Fruit fly (Drosophila melanogaster) whole organism, wandering third instar larva: ENCODE data around the gene Ttc19.

ENCODE experiments used
- Abd-B ChIP-seq: fragments of >200 bp; optimal IDR thresholded peaks from 2 replicates; lab custom pipeline; 2017; ENCODE audit warnings: missing biosample characterization, missing genetic modification characterization
- CG32264 ChIP-seq: fragments of 200-800 bp; sonication (Bioruptor generic); optimal IDR thresholded peaks from 2 replicates; lab custom pipeline; 2016; ENCODE audit warnings: missing biosample characterization, missing genetic modification characterization
- CG9705 ChIP-seq: fragments of 200-800 bp; sonication (Bioruptor generic); optimal IDR thresholded peaks from 2 replicates; lab custom pipeline; 2018; ENCODE audit warnings: missing biosample characterization, mild to moderate bottlenecking, missing genetic modification characterization
- CrebA ChIP-seq: fragments of 200-800 bp; sonication (Bioruptor generic); optimal IDR thresholded peaks from 2 replicates; lab custom pipeline; 2016; ENCODE audit warnings: missing biosample characterization, mild to moderate bottlenecking, missing genetic modification characterization, borderline replicate concordance
- Dfd ChIP-seq: fragments of >200 bp; optimal IDR thresholded peaks from 2 replicates; lab custom pipeline; 2017; ENCODE audit warnings: missing biosample characterization, missing genetic modification characterization
- Dif ChIP-seq: fragments of 200-275, 200-300 bp; sonication (Bioruptor generic); optimal IDR thresholded peaks from 2 replicates; lab custom pipeline; 2018; ENCODE audit warnings: missing biosample characterization, missing genetic modification characterization; ENCODE audit not compliant: partially characterized antibody
- GATAd ChIP-seq: sonication (Bioruptor generic); optimal IDR thresholded peaks from 2 replicates; lab custom pipeline; 2016; ENCODE audit warnings: missing biosample characterization, missing genetic modification characterization
- HLH106 ChIP-seq: fragments of 200-800 bp; optimal IDR thresholded peaks from 3 replicates; lab custom pipeline; 2019; ENCODE audit warnings: missing biosample characterization, mild to moderate bottlenecking, missing genetic modification characterization, moderate library complexity
- Hnf4 ChIP-seq: fragments of 200-800 bp; sonication (Bioruptor generic); optimal IDR thresholded peaks from 2 replicates; lab custom pipeline; 2016; ENCODE audit warnings: missing biosample characterization, mild to moderate bottlenecking, missing genetic modification characterization
- Hr78 ChIP-seq: fragments of >200 bp; optimal IDR thresholded peaks from 2 replicates; lab custom pipeline; 2017; ENCODE audit warnings: missing biosample characterization, missing genetic modification characterization
- Hr83 ChIP-seq: fragments of 200-300 bp; sonication (Bioruptor generic); optimal IDR thresholded peaks from 2 replicates; lab custom pipeline; 2016; ENCODE audit warnings: missing biosample characterization, mild to moderate bottlenecking, missing genetic modification characterization, moderate library complexity; ENCODE audit not compliant: poor library complexity, severe bottlenecking
- Jra ChIP-seq: sonication (Bioruptor generic); optimal IDR thresholded peaks from 2 replicates; lab custom pipeline; 2016; ENCODE audit warnings: missing biosample characterization, missing genetic modification characterization
- Mio ChIP-seq: sonication (Bioruptor generic); optimal IDR thresholded peaks from 2 replicates; lab custom pipeline; 2016; ENCODE audit warnings: missing biosample characterization, missing genetic modification characterization
- Myc ChIP-seq: fragments of >200 bp; optimal IDR thresholded peaks from 2 replicates; lab custom pipeline; 2017
- N ChIP-seq: fragments of >200 bp; optimal IDR thresholded peaks from 2 replicates; lab custom pipeline; 2018; ENCODE audit warnings: missing biosample characterization, missing external identifiers, missing genetic modification characterization
- OdsH ChIP-seq: fragments of 200-800 bp; sonication (Bioruptor generic); optimal IDR thresholded peaks from 2 replicates; lab custom pipeline; 2016; ENCODE audit warnings: missing biosample characterization, mild to moderate bottlenecking, missing genetic modification characterization
- Rel ChIP-seq, 2 experiments: fragments of 200-800 bp; sonication (Bioruptor generic) in 1 of 2; optimal IDR thresholded peaks; 2 replicates in 1 of 2; 3 replicates in 1 of 2; lab custom pipeline; 2016 to 2019; ENCODE audit warnings: mild to moderate bottlenecking in 2 of 2, missing biosample characterization in 2 of 2, missing genetic modification characterization in 2 of 2, moderate library complexity in 1 of 2
- Sp1 ChIP-seq: fragments of 200-800 bp; sonication (Bioruptor generic); optimal IDR thresholded peaks from 3 replicates; lab custom pipeline; 2019; ENCODE audit warnings: missing biosample characterization, mild to moderate bottlenecking, missing genetic modification characterization, moderate library complexity
- Vsx2 ChIP-seq: fragments of 200-300, 225-300 bp; sonication (Bioruptor generic); optimal IDR thresholded peaks from 2 replicates; lab custom pipeline; 2018; ENCODE audit warnings: missing biosample characterization, missing genetic modification characterization; ENCODE audit not compliant: partially characterized antibody
- br ChIP-seq: fragments of 200-800 bp; sonication (Bioruptor generic); optimal IDR thresholded peaks from 2 replicates; lab custom pipeline; 2016; ENCODE audit warnings: missing biosample characterization, missing genetic modification characterization
- brk ChIP-seq: fragments of 200-800 bp; sonication (Bioruptor generic); optimal IDR thresholded peaks from 2 replicates; lab custom pipeline; 2016; ENCODE audit warnings: missing biosample characterization, mild to moderate bottlenecking, missing genetic modification characterization
- dl ChIP-seq, 2 experiments: fragments of 175-275, 200-275 bp in 1 of 2; fragments of 200-275 bp in 1 of 2; sonication (Bioruptor generic); optimal IDR thresholded peaks; lab custom pipeline; 2018; ENCODE audit warnings: mild to moderate bottlenecking in 2 of 2, missing biosample characterization in 2 of 2, missing genetic modification characterization in 2 of 2, moderate library complexity in 2 of 2; ENCODE audit not compliant: partially characterized antibody in 2 of 2, insufficient read depth in 1 of 2
- dmrt93B ChIP-seq: fragments of 200-800 bp; sonication (Bioruptor generic); optimal IDR thresholded peaks from 2 replicates; lab custom pipeline; 2018; ENCODE audit warnings: missing biosample characterization, mild to moderate bottlenecking, missing genetic modification characterization
- dsf ChIP-seq: sonication (Bioruptor generic); optimal IDR thresholded peaks from 2 replicates; lab custom pipeline; 2016; ENCODE audit warnings: missing biosample characterization, missing genetic modification characterization, borderline replicate concordance
- ey ChIP-seq: fragments of 200-800 bp; sonication (Bioruptor generic); optimal IDR thresholded peaks from 2 replicates; lab custom pipeline; 2016; ENCODE audit warnings: missing biosample characterization, missing genetic modification characterization
- foxo ChIP-seq, 2 experiments: fragments of 200-800 bp; sonication (Bioruptor generic); optimal IDR thresholded peaks; 2 replicates in 1 of 2; 3 replicates in 1 of 2; lab custom pipeline; 2016 to 2017; ENCODE audit warnings: missing biosample characterization in 2 of 2, missing genetic modification characterization in 2 of 2
- fru ChIP-seq: fragments of 200-800 bp; sonication (Bioruptor generic); optimal IDR thresholded peaks from 3 replicates; lab custom pipeline; 2016; ENCODE audit warnings: missing biosample characterization, mild to moderate bottlenecking, missing genetic modification characterization
- h ChIP-seq: fragments of 200-800 bp; sonication (Bioruptor generic); optimal IDR thresholded peaks from 3 replicates; lab custom pipeline; 2016; ENCODE audit warnings: missing biosample characterization, mild to moderate bottlenecking, missing genetic modification characterization
- jim ChIP-seq: fragments of 175-275, 200-325 bp; sonication (Bioruptor generic); optimal IDR thresholded peaks from 2 replicates; lab custom pipeline; 2016; ENCODE audit warnings: missing biosample characterization, mild to moderate bottlenecking, missing genetic modification characterization
- lola ChIP-seq: fragments of >200 bp; optimal IDR thresholded peaks from 2 replicates; lab custom pipeline; 2017; ENCODE audit warnings: missing biosample characterization, missing genetic modification characterization
- pan ChIP-seq: fragments of >200 bp; optimal IDR thresholded peaks from 2 replicates; lab custom pipeline; 2017
- psq ChIP-seq: fragments of 200-800 bp; sonication (Bioruptor generic); optimal IDR thresholded peaks from 3 replicates; lab custom pipeline; 2017; ENCODE audit warnings: missing biosample characterization, mild to moderate bottlenecking, missing genetic modification characterization, moderate library complexity
- rgr ChIP-seq: fragments of 200-800 bp; sonication (Bioruptor generic); optimal IDR thresholded peaks from 3 replicates; lab custom pipeline; 2016; ENCODE audit warnings: missing biosample characterization, mild to moderate bottlenecking, missing genetic modification characterization
- sage ChIP-seq: fragments of 200-800 bp; sonication (Bioruptor generic); optimal IDR thresholded peaks from 2 replicates; lab custom pipeline; 2016; ENCODE audit warnings: missing biosample characterization, mild to moderate bottlenecking, missing genetic modification characterization
- sv ChIP-seq: fragments of 200-800 bp; sonication (Bioruptor generic); optimal IDR thresholded peaks from 3 replicates; lab custom pipeline; 2016; ENCODE audit warnings: missing biosample characterization, missing genetic modification characterization
- tai ChIP-seq: sonication (Bioruptor generic); optimal IDR thresholded peaks from 2 replicates; lab custom pipeline; 2016; ENCODE audit warnings: missing biosample characterization, missing genetic modification characterization
- usp ChIP-seq: fragments of >200 bp; optimal IDR thresholded peaks from 2 replicates; lab custom pipeline; 2017; ENCODE audit warnings: missing biosample characterization, missing genetic modification characterization
- woc ChIP-seq: sonication (Bioruptor generic); optimal IDR thresholded peaks from 2 replicates; lab custom pipeline; 2016; ENCODE audit warnings: missing biosample characterization, mild to moderate bottlenecking, missing genetic modification characterization

Gene Ttc19

dm6 chr2L:19010037-19010436, 34.9 kb downstream of the Ttc19 start:
- TF ChIP-seq sage (no peak), Dfd (no peak)
- TF ChIP-seq, all 38 proteins: peak for 0

dm6 chr2L:19009130-19009529, 35.8 kb downstream of the Ttc19 start, which contains the start of gene RpL30:
Gene RpL30, minus strand, starts transcription at chr2L:19009306.
- no peak for TF ChIP-seq CrebA (GFP tag; lab: Kevin White, UChicago)
- peak; percentile 46 to 79 for TF ChIP-seq foxo (GFP tag; optimal IDR thresholded peaks at IDR 0.05; lab: Kevin White, UChicago)
- peak; percentile 81 for TF ChIP-seq Hnf4 (GFP tag; lab: Kevin White, UChicago)
- TF ChIP-seq jim (GFP tag; lab: Kevin White, UChicago): no peak
- peak; percentile 71 for TF ChIP-seq Mio (GFP tag; lab: Kevin White, UChicago)
- peak; percentile 94 for TF ChIP-seq rgr (GFP tag; lab: Kevin White, UChicago)
- TF ChIP-seq Abd-B (GFP tag; lab: Kevin White, UChicago): no peak
- peak; percentile 92 for TF ChIP-seq Sp1 (GFP tag; lab: Kevin White, UChicago)
- no peak for TF ChIP-seq GATAd (GFP tag; lab: Kevin White, UChicago)
- TF ChIP-seq HLH106 (tag; lab: Kevin White, UChicago): peak; percentile 78
- TF ChIP-seq usp (GFP tag; lab: Kevin White, UChicago): no peak
- no peak for TF ChIP-seq N (GFP tag; lab: Kevin White, UChicago)
- no peak for TF ChIP-seq brk
- peak; percentile 87 for TF ChIP-seq CG9705
- peak; percentile 56 for TF ChIP-seq psq
- no peak for TF ChIP-seq Hr78 (GFP tag; lab: Kevin White, UChicago)
- no peak for TF ChIP-seq Rel (GFP tag; optimal IDR thresholded peaks at IDR 0.05; lab: Kevin White, UChicago)
- TF ChIP-seq Rel (tag; optimal IDR thresholded peaks at IDR 0.05; lab: Kevin White, UChicago): peak; percentile 78
- TF ChIP-seq Dif: peak; percentile 49
- TF ChIP-seq Jra (GFP tag; lab: Kevin White, UChicago): peak; percentile 71
- TF ChIP-seq woc (GFP tag; lab: Kevin White, UChicago): peak; percentile 51
- peak; percentile 90 for TF ChIP-seq h
- peak; percentile 54 for TF ChIP-seq ey
- no peak for TF ChIP-seq Dfd
- TF ChIP-seq dsf (GFP tag; lab: Kevin White, UChicago): peak; percentile 22
- peak; percentile 68 for TF ChIP-seq CG32264
- peak; percentile 97 for TF ChIP-seq Myc
- TF ChIP-seq sv (GFP tag; lab: Kevin White, UChicago): peak; percentile 88
- peak; percentile 81 for TF ChIP-seq fru (GFP tag; lab: Kevin White, UChicago)
- TF ChIP-seq sage: peak; percentile 33
- TF ChIP-seq dmrt93B (GFP tag; lab: Kevin White, UChicago): peak; percentile 87
- peak; percentile 90 for TF ChIP-seq br (GFP tag; lab: Kevin White, UChicago)
- peak; percentile 82 for TF ChIP-seq OdsH (GFP tag; lab: Kevin White, UChicago)
- no peak for TF ChIP-seq pan (lab: Kevin White, UChicago)
- TF ChIP-seq Hr83 (GFP tag; lab: Kevin White, UChicago): peak; percentile 85
- TF ChIP-seq, all 38 proteins: peak for 24

DNA sequence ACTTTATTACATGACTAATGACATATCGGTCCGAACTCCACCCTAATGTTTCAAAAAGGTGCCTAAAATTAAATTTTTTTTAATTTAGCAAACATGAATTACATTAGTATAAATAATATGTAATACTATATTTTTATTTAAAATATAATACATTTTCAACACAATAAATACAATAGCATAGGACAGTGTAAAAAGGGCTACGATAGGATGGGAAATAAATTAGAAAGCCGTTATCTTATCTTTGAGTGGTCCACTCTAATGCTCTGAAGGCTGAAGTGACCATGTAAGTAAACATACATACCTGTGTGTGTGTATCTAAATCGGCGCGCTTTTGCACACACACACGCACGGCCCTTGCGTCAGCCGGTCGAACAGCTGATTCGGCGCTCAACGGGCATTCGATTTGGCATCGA, 42.0 kb downstream of the Ttc19 start, which contains the start of gene CG31793:
TSS of gene CG31793 (plus strand) at position 409 of the 413 bp plus-strand sequence.
- TF ChIP-seq Dfd: no peak
- TF ChIP-seq pan (lab: Kevin White, UChicago): no peak
- TF ChIP-seq fru (GFP tag; lab: Kevin White, UChicago): no peak
- no peak for TF ChIP-seq CG9705
- no peak for TF ChIP-seq Abd-B (GFP tag; lab: Kevin White, UChicago)
- peak; percentile 41 for TF ChIP-seq psq
- no peak for TF ChIP-seq Myc
- TF ChIP-seq h: peak; percentile 63
- TF ChIP-seq Mio (GFP tag; lab: Kevin White, UChicago): no peak
- no peak for TF ChIP-seq jim (GFP tag; lab: Kevin White, UChicago)
- no peak for TF ChIP-seq lola
- TF ChIP-seq Rel (GFP tag; optimal IDR thresholded peaks at IDR 0.05; lab: Kevin White, UChicago): no peak
- TF ChIP-seq Rel (tag; optimal IDR thresholded peaks at IDR 0.05; lab: Kevin White, UChicago): no peak
- TF ChIP-seq Jra (GFP tag; lab: Kevin White, UChicago): no peak
- no peak for TF ChIP-seq br (GFP tag; lab: Kevin White, UChicago)
- no peak for TF ChIP-seq brk
- TF ChIP-seq tai (GFP tag; lab: Kevin White, UChicago): no peak
- no peak for TF ChIP-seq Hr78 (GFP tag; lab: Kevin White, UChicago)
- TF ChIP-seq dsf (GFP tag; lab: Kevin White, UChicago): no peak
- TF ChIP-seq dl (GFP tag; optimal IDR thresholded peaks at IDR 0.05; lab: Kevin White, UChicago; ENCODE audit: insufficient read depth in 1 of 2, partially characterized antibody in 2 of 2): no peak
- peak; percentile 39 for TF ChIP-seq Hr83 (GFP tag; lab: Kevin White, UChicago)
- peak; percentile 22 for TF ChIP-seq sv (GFP tag; lab: Kevin White, UChicago)
- TF ChIP-seq rgr (GFP tag; lab: Kevin White, UChicago): peak; percentile 68
- no peak for TF ChIP-seq usp (GFP tag; lab: Kevin White, UChicago)
- TF ChIP-seq HLH106 (tag; lab: Kevin White, UChicago): peak; percentile 57
- no peak for TF ChIP-seq CrebA (GFP tag; lab: Kevin White, UChicago)
- no peak for TF ChIP-seq dmrt93B (GFP tag; lab: Kevin White, UChicago)
- no peak for TF ChIP-seq Dif
- peak; percentile 60 for TF ChIP-seq OdsH (GFP tag; lab: Kevin White, UChicago)
- no peak for TF ChIP-seq Vsx2
- TF ChIP-seq sage: no peak
- TF ChIP-seq woc (GFP tag; lab: Kevin White, UChicago): no peak
- TF ChIP-seq foxo (GFP tag; optimal IDR thresholded peaks at IDR 0.05; lab: Kevin White, UChicago): peak in 1 of 2 experiments; percentile 32
- no peak for TF ChIP-seq ey
- no peak for TF ChIP-seq Hnf4 (GFP tag; lab: Kevin White, UChicago)
- peak; percentile 50 for TF ChIP-seq Sp1 (GFP tag; lab: Kevin White, UChicago)
- no peak for TF ChIP-seq CG32264
- TF ChIP-seq GATAd (GFP tag; lab: Kevin White, UChicago): no peak
- no peak for TF ChIP-seq N (GFP tag; lab: Kevin White, UChicago)
- TF ChIP-seq, all 38 proteins: peak for 9
